Fruit fly (Drosophila melanogaster): ENCODE data around the gene mbo.
A peak's percentile ranks its signal among the peaks of the same experiment; 100 is the strongest.

The mbo gene

dm6 chr3R:12644621-12645310 lies 34.1 kb downstream of the mbo start (continued):
- TF ChIP-seq ttk (GFP tag; IDR thresholded peaks at IDR 0.05) = no peak
- TF ChIP-seq CG17328 (GFP tag; IDR thresholded peaks at IDR 0.05) = 0 out of 2 replicates have a peak, but pooled peaks have one; percentile 19
- no peak for TF ChIP-seq CG14860 (GFP tag; IDR thresholded peaks at IDR 0.05; ENCODE audit: partially characterized antibody)
- TF ChIP-seq CG9609 (GFP tag; optimal IDR thresholded peaks at IDR 0.05) = no peak
- no peak for TF ChIP-seq rib (GFP tag; IDR thresholded peaks at IDR 0.05)
- TF ChIP-seq chinmo (GFP tag; IDR thresholded peaks at IDR 0.05; ENCODE audit: partially characterized antibody) = no peak
- TF ChIP-seq lov (optimal IDR thresholded peaks at IDR 0.05) = no peak
- TF ChIP-seq lov (GFP tag; IDR thresholded peaks at IDR 0.05) = no peak
- TF ChIP-seq so (GFP tag; IDR thresholded peaks at IDR 0.05) = no peak; the same call in 2 of the 3 replicates
- peak; percentile 82; the same call in 1 of the 2 replicates for TF ChIP-seq vvl (GFP tag; IDR thresholded peaks at IDR 0.05)
- no peak for TF ChIP-seq CG31441 (GFP tag; IDR thresholded peaks at IDR 0.05)
- no peak for TF ChIP-seq HLH3B (GFP tag; IDR thresholded peaks at IDR 0.05)
- TF ChIP-seq CG12744 (GFP tag; optimal IDR thresholded peaks at IDR 0.05) = no peak
- TF ChIP-seq gem (tag; optimal IDR thresholded peaks at IDR 0.05) = peak; percentile 44
- no peak for TF ChIP-seq CG4617 (GFP tag; optimal IDR thresholded peaks at IDR 0.05; ENCODE audit: borderline replicate concordance)
- no peak for TF ChIP-seq hkb (optimal IDR thresholded peaks at IDR 0.05)
- TF ChIP-seq hkb (GFP tag; IDR thresholded peaks at IDR 0.05) = no peak
- TF ChIP-seq ssp (GFP tag; IDR thresholded peaks at IDR 0.05) = no peak
- no peak for TF ChIP-seq CG6175 (GFP tag; IDR thresholded peaks at IDR 0.05)
- no peak for TF ChIP-seq GATAe (GFP tag; conservative IDR thresholded peaks at IDR 0.05)
- peak; percentile 5 for TF ChIP-seq CG12391 (tag; optimal IDR thresholded peaks at IDR 0.05)
- no peak for TF ChIP-seq cato (GFP tag; optimal IDR thresholded peaks at IDR 0.05; ENCODE audit: borderline replicate concordance)
- TF ChIP-seq CG18262 (tag; optimal IDR thresholded peaks at IDR 0.05) = peak; percentile 18
- TF ChIP-seq crol (GFP tag; IDR thresholded peaks at IDR 0.05) = no peak
- no peak for TF ChIP-seq cg (GFP tag; optimal IDR thresholded peaks at IDR 0.05)
- TF ChIP-seq Gug (GFP tag; IDR thresholded peaks at IDR 0.05) = no peak
- peak in 1 of 2 experiments; percentile 34 for TF ChIP-seq Hr51 (GFP tag; optimal IDR thresholded peaks at IDR 0.05)
- TF ChIP-seq CG16813 (GFP tag; IDR thresholded peaks at IDR 0.05; ENCODE audit: partially characterized antibody) = no peak
- TF ChIP-seq maf-S (GFP tag; optimal IDR thresholded peaks at IDR 0.05) = no peak
- peak; percentile 25 for TF ChIP-seq CG7839 (tag; optimal IDR thresholded peaks at IDR 0.05)
- TF ChIP-seq CG14965 (GFP tag; optimal IDR thresholded peaks at IDR 0.05; ENCODE audit: borderline replicate concordance) = no peak
- TF ChIP-seq ATbp (GFP tag; optimal IDR thresholded peaks at IDR 0.05) = peak; percentile 43
- no peak for TF ChIP-seq psq (GFP tag; optimal IDR thresholded peaks at IDR 0.05)
- TF ChIP-seq Fer1 (GFP tag; optimal IDR thresholded peaks at IDR 0.05) = no peak
- TF ChIP-seq CG4282 (GFP tag; optimal IDR thresholded peaks at IDR 0.05) = no peak
- TF ChIP-seq Lhr (GFP tag; optimal IDR thresholded peaks at IDR 0.05) = no peak
- TF ChIP-seq CG3847 (GFP tag; IDR thresholded peaks at IDR 0.05) = no peak
- TF ChIP-seq ato (GFP tag; IDR thresholded peaks at IDR 0.05; ENCODE audit: partially characterized antibody) = no peak
- no peak for TF ChIP-seq CG9817 (tag; optimal IDR thresholded peaks at IDR 0.05)
- no peak for TF ChIP-seq Stat92E (GFP tag; optimal IDR thresholded peaks at IDR 0.05)
- no peak for TF ChIP-seq Hmx (GFP tag; optimal IDR thresholded peaks at IDR 0.05)
- TF ChIP-seq stc (GFP tag; IDR thresholded peaks at IDR 0.05) = no peak
- TF ChIP-seq klu (GFP tag; IDR thresholded peaks at IDR 0.05) = no peak
- no peak for TF ChIP-seq jigr1 (GFP tag; IDR thresholded peaks at IDR 0.05)
- peak; percentile 15 for TF ChIP-seq CG13424 (tag; optimal IDR thresholded peaks at IDR 0.05)
- no peak for TF ChIP-seq org-1 (GFP tag; optimal IDR thresholded peaks at IDR 0.05)
- TF ChIP-seq twi (tag; optimal IDR thresholded peaks at IDR 0.05) = no peak
- no peak for TF ChIP-seq trh (GFP tag; optimal IDR thresholded peaks at IDR 0.05)
- no peak for TF ChIP-seq Dp (GFP tag; optimal IDR thresholded peaks at IDR 0.05)
- TF ChIP-seq CG10209 (GFP tag; optimal IDR thresholded peaks at IDR 0.05) = no peak
